Fruit fly (Drosophila melanogaster) Kc167 (cell line): Measurements from ENCODE around the gene RhoGAP92B.

Experiments used
- Myc ChIP-seq: fragments of >200 bp; optimal IDR thresholded peaks from 2 replicates; lab custom pipeline; 2017; ENCODE audit warnings: missing external identifiers
- Sin3A ChIP-seq: fragments of >200 bp; optimal IDR thresholded peaks from 2 replicates; lab custom pipeline; 2018; ENCODE audit warnings: missing external identifiers
- h ChIP-seq: fragments of >200 bp; optimal IDR thresholded peaks from 3 replicates; lab custom pipeline; 2018; ENCODE audit warnings: missing external identifiers
- insv ChIP-seq: fragments of >200 bp; optimal IDR thresholded peaks from 3 replicates; lab custom pipeline; 2018; ENCODE audit warnings: missing external identifiers
- psq ChIP-seq: fragments of >200 bp; optimal IDR thresholded peaks from 2 replicates; lab custom pipeline; 2017; ENCODE audit warnings: missing external identifiers
- ttk ChIP-seq: sonication (Bioruptor generic); optimal IDR thresholded peaks from 2 replicates; lab custom pipeline; 2017; ENCODE audit warnings: missing external identifiers

The RhoGAP92B gene

DNA sequence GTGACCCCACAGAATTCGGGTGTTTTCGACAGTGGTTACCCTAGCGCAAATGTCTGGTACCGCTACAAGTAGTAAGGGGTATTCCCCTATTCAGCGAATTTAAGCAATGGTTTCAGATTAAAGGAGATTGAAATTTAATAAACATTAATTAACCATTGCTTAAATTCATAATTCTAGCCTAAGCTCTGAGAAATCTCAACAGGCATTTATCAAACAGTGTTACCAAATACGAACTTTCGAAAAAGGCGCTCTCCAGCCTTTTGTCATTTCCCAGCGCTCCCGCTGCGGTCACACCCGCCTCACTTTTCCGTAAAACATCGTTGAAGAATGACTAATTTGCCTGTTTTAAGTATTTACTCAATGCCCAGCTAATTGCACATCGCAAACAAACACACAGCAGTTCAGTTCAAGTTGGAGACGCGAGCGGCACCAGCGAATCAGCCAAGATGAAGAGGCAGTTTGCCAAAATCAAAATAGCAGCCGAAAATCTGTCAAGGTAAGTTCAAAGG, at the start of gene RhoGAP92B, which contains the start of gene Surf6:
RhoGAP92B (plus strand) TSS at position 300 of the 509 bp plus-strand sequence.
Surf6 (minus strand) TSS at position 4 of the 509 bp plus-strand sequence.
- TF ChIP-seq insv (no peak), psq (lab: Kevin White, UChicago) (no peak), h (lab: Kevin White, UChicago) (no peak), Myc (no peak), Sin3A (lab: Kevin White, UChicago) (no peak), ttk (lab: Kevin White, UChicago) (no peak)

dm6 chr3R:19858017-19858659, 46.8 kb upstream of the RhoGAP92B start:
- TF ChIP-seq ttk (lab: Kevin White, UChicago) (no peak), Myc (no peak), h (lab: Kevin White, UChicago) (no peak), psq (lab: Kevin White, UChicago) (no peak), Sin3A (lab: Kevin White, UChicago) (no peak), insv (no peak)

dm6 chr3R:19858944-19859343, 46.0 kb upstream of the RhoGAP92B start:
- TF ChIP-seq insv (no peak), psq (lab: Kevin White, UChicago) (no peak), ttk (lab: Kevin White, UChicago) (no peak), Sin3A (lab: Kevin White, UChicago) (no peak), h (lab: Kevin White, UChicago) (no peak), Myc (no peak)

DNA sequence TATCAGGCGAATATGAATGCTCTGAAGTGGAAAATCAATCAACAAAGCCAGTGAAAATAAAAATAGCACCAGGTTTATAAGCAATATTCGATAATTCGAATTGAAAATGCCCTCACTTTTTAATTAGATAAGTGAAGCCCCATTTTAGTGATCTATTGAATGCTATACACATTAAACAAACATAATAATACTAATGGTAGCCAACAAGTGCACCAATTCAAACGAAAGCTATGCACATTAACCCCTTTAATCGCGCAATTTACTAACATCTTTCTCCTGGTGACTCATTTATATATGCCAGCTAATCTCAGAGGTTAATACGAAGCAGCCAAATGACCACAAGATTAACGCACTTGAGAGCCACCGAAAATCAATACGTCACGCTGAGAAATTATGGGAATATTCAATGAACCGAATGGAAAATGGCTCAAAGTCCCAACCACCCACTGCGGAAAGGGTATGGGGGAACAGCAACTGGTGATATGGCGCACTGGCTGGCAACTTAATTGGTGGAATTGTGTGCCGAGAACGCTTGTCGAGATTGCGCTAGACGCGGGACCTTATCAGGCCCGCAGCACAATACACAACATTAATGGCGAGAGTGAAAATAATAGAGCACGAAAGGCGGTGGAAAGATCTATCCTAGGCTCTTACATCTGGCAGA, 45.5 kb upstream of the RhoGAP92B start:
- no peak for TF ChIP-seq Sin3A (lab: Kevin White, UChicago)
- TF ChIP-seq psq (lab: Kevin White, UChicago), result no peak
- TF ChIP-seq insv, result no peak
- no peak for TF ChIP-seq ttk (lab: Kevin White, UChicago)
- no peak for TF ChIP-seq h (lab: Kevin White, UChicago)
- TF ChIP-seq Myc, result no peak

- TF ChIP-seq Sin3A (lab: Kevin White, UChicago) (no peak), psq (lab: Kevin White, UChicago) (no peak), Myc (no peak), insv (no peak), ttk (lab: Kevin White, UChicago) (no peak)
These were observed 43.8 kb upstream of the RhoGAP92B start, which contains the start of the genes Ire1 and Mrm2 for dm6 chr3R:19860996-19861719. Ire1 (minus strand) TSS chr3R:19861291. Mrm2 (plus strand) TSS chr3R:19861610.

- TF ChIP-seq h (lab: Kevin White, UChicago) (no peak), psq (lab: Kevin White, UChicago) (no peak), Myc (no peak), ttk (lab: Kevin White, UChicago) (no peak), insv (no peak), Sin3A (lab: Kevin White, UChicago) (no peak)
These were observed 40.8 kb upstream of the RhoGAP92B start, which contains the start of the genes CG4572 and CG4686 for dm6 chr3R:19863979-19864775. CG4572 (minus strand) TSS chr3R:19864393. CG4686 (plus strand) TSS chr3R:19864496.

DNA sequence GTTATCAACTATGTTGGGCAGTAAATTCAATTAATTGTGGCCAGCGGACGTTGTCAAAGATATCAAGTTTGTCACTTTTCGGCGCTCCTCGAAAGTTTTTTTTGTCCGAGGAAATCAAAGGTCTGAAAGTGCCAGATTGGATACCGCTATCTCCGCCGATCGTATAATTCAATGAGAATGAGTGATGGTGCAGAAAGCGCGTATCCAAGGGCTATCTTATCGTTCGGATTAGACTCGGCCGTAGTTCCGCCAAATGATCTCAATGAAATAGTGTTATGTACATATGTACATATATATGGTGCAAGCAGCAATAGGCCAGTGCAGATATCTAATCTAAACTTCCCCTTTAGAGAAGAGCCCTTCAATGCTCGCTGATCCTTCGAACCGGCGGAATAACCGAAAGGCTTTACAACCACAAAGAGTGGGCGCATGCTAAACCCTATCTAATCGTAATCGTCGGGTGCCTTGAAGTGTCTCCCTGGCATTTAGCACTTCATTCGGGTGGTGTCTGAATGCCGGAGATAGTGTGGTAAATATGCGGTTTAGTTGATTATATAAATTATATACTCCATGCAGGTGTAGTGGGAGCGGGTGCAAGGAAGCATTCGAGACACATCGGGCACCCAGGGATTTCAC, 31.7 kb upstream of the RhoGAP92B start:
- TF ChIP-seq psq (lab: Kevin White, UChicago) (no peak), h (lab: Kevin White, UChicago) (no peak), insv (no peak), ttk (lab: Kevin White, UChicago) (no peak), Myc (no peak), Sin3A (lab: Kevin White, UChicago) (no peak)

DNA sequence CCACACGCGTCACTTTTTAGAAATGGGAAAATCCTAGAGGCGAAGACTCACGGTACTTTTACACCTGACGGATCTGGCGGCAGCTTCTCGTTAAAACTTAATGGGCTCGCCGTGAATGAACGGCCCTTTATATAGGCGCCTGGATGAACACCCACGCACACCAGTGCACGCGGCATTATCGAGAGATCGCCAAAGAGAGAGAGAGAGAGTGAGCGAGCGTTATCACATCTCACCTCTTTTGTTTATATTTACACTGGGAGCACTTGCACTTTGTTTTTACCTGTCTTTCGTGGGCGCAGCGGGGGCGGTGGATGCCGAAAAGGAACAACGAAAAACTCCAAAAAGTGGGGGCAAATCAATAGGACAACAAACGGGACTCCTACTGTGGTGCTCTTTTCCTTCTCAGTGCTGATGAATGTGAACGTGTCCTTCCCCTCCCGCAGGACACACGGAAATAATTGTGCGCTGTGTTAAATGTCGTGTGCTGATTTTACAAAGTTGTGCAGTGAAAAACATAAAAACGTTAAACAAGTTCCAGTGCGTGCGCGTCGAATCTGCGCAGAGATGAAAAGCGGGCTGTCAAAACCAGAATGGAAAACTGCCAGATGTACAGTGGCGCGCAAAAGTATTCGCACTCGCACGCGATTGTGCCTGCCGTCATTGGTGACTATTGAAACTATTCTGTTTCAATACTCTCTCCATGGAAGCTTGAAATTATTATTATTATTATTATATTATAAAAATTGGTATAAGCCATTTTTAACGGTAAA, 29.7 kb upstream of the RhoGAP92B start, which contains the start of gene Mrp5:
Mrp5 (minus strand) TSS at position 561 of the 770 bp plus-strand sequence.
- TF ChIP-seq h (lab: Kevin White, UChicago) (no peak), psq (lab: Kevin White, UChicago) (no peak), Sin3A (lab: Kevin White, UChicago) (no peak), ttk (lab: Kevin White, UChicago) (no peak), insv (no peak), Myc (no peak)

DNA sequence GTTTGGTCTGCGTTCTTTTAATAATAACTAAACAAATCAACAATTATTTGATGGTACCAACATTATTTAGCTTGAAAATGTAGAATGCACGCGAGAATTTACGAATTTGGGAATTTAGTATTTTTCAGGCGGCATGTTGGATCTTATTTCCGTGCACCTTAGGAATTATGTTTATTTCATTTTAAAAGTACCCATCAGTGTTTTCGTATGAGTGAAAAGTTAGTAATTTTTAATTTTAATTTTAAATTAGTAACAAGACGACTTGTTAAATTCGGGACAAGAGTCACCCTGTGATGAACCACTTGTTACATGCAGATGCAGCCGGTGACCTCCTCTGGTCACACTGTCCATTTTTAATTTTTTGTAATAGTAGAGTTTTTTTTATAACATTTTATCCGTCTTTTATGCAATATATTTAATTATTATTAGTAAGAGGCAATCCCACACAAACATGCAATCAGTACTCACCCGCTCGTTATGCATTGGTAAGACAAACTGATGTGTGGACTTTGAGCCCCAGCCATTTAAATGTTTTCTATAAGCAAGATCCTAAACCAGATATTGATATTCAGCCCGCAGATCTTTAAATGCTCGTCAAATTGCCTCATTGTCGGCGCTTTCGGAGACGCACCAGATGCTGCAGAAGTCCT, 27.4 kb upstream of the RhoGAP92B start, which contains the start of the genes CG17186 and Arc42:
CG17186 (minus strand) TSS at position 88 of the 650 bp plus-strand sequence.
Arc42 (plus strand) TSS at position 311 of the 650 bp plus-strand sequence.
- no peak for TF ChIP-seq Myc
- TF ChIP-seq Sin3A (lab: Kevin White, UChicago), result no peak
- no peak for TF ChIP-seq h (lab: Kevin White, UChicago)
- no peak for TF ChIP-seq insv
- TF ChIP-seq ttk (lab: Kevin White, UChicago), result no peak
- no peak for TF ChIP-seq psq (lab: Kevin White, UChicago)
